Fruit fly (Drosophila melanogaster) Kc167 (cell line): ENCODE measurements around the gene eIF3h.

ENCODE experiments used
- Myc ChIP-seq: fragments of >200 bp; optimal IDR thresholded peaks from 2 replicates; lab custom pipeline; 2017; ENCODE audit warnings: missing external identifiers
- Sin3A ChIP-seq: fragments of >200 bp; optimal IDR thresholded peaks from 2 replicates; lab custom pipeline; 2018; ENCODE audit warnings: missing external identifiers
- h ChIP-seq: fragments of >200 bp; optimal IDR thresholded peaks from 3 replicates; lab custom pipeline; 2018; ENCODE audit warnings: missing external identifiers
- insv ChIP-seq: fragments of >200 bp; optimal IDR thresholded peaks from 3 replicates; lab custom pipeline; 2018; ENCODE audit warnings: missing external identifiers
- psq ChIP-seq: fragments of >200 bp; optimal IDR thresholded peaks from 2 replicates; lab custom pipeline; 2017; ENCODE audit warnings: missing external identifiers
- ttk ChIP-seq: sonication (Bioruptor generic); optimal IDR thresholded peaks from 2 replicates; lab custom pipeline; 2017; ENCODE audit warnings: missing external identifiers

DNA sequence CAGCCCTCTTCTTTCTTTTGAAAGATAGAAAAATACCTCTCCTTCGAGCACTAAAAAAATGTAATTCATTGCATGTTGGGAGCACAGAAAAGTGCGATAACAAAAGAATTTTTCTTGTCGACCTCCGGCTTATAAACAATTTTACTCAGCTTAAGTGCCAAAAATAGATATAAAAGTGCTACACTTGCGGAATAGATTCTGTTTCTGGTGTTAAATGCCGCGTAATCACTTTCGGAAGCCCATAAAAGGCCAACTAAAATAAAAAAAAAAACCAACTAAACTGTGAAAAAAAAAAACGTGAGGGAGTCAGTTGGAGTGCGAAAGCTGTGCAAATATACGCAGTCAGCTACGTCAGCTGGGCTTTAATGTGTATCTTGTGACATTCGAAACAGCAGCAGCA, 36.7 kb upstream of the eIF3h start:
- TF ChIP-seq h (lab: Kevin White, UChicago) (no peak), insv (lab: Kevin White, UChicago) (no peak), psq (lab: Kevin White, UChicago) (no peak), ttk (lab: Kevin White, UChicago) (no peak), Myc (lab: Kevin White, UChicago) (no peak), Sin3A (no peak)
